Fruit fly (Drosophila melanogaster): ENCODE data around the gene Sps2.

Gene Sps2

dm6 chr2L:10364229-10364628 is 21.8 kb downstream of the Sps2 start, which contains the start of gene lft:
Gene lft, plus strand, starts transcription at chr2L:10364471.
- TF ChIP-seq ttk (optimal IDR thresholded peaks at IDR 0.05) (no peak), Myc (optimal IDR thresholded peaks at IDR 0.05) (no peak), h (optimal IDR thresholded peaks at IDR 0.05) (no peak), insv (optimal IDR thresholded peaks at IDR 0.05) (no peak), Sin3A (optimal IDR thresholded peaks at IDR 0.05) (no peak), psq (optimal IDR thresholded peaks at IDR 0.05) (no peak)

- TF ChIP-seq h (optimal IDR thresholded peaks at IDR 0.05), result no peak
- TF ChIP-seq Myc (optimal IDR thresholded peaks at IDR 0.05), result no peak
- TF ChIP-seq ttk (optimal IDR thresholded peaks at IDR 0.05), result no peak
- no peak for TF ChIP-seq Sin3A (optimal IDR thresholded peaks at IDR 0.05)
- no peak for TF ChIP-seq psq (optimal IDR thresholded peaks at IDR 0.05)
- TF ChIP-seq insv (optimal IDR thresholded peaks at IDR 0.05), result no peak
Measured at dm6 chr2L:10366525-10366924, 24.1 kb downstream of the Sps2 start, which contains the start of gene CG5056. Gene CG5056, plus strand, starts transcription at chr2L:10366692.

- no peak for TF ChIP-seq insv (optimal IDR thresholded peaks at IDR 0.05)
- TF ChIP-seq ttk (optimal IDR thresholded peaks at IDR 0.05), result no peak
- no peak for TF ChIP-seq Sin3A (optimal IDR thresholded peaks at IDR 0.05)
- TF ChIP-seq psq (optimal IDR thresholded peaks at IDR 0.05), result no peak
- TF ChIP-seq Myc (optimal IDR thresholded peaks at IDR 0.05), result no peak
- TF ChIP-seq h (optimal IDR thresholded peaks at IDR 0.05), result no peak
Measured at dm6 chr2L:10372297-10372696, 29.9 kb downstream of the Sps2 start.

dm6 chr2L:10373605-10374269 is 31.3 kb downstream of the Sps2 start, which contains the start of gene rho-5:
Gene rho-5, minus strand, starts transcription at chr2L:10373900.
- no peak for TF ChIP-seq h (optimal IDR thresholded peaks at IDR 0.05)
- no peak for TF ChIP-seq ttk (optimal IDR thresholded peaks at IDR 0.05)
- no peak for TF ChIP-seq insv (optimal IDR thresholded peaks at IDR 0.05)
- TF ChIP-seq Sin3A (optimal IDR thresholded peaks at IDR 0.05), result no peak
- TF ChIP-seq Myc (optimal IDR thresholded peaks at IDR 0.05), result no peak
- TF ChIP-seq psq (optimal IDR thresholded peaks at IDR 0.05), result no peak

- TF ChIP-seq Myc (optimal IDR thresholded peaks at IDR 0.05), result no peak
- no peak for TF ChIP-seq h (optimal IDR thresholded peaks at IDR 0.05)
- no peak for TF ChIP-seq Sin3A (optimal IDR thresholded peaks at IDR 0.05)
- TF ChIP-seq psq (optimal IDR thresholded peaks at IDR 0.05), result no peak
- no peak for TF ChIP-seq insv (optimal IDR thresholded peaks at IDR 0.05)
- no peak for TF ChIP-seq ttk (optimal IDR thresholded peaks at IDR 0.05)
Measured at dm6 chr2L:10375464-10376236, 33.3 kb downstream of the Sps2 start, which contains the start of the genes CG33303 and dpr19. Gene CG33303, minus strand, starts transcription at chr2L:10375757. Gene dpr19, plus strand, starts transcription at chr2L:10376168.

dm6 chr2L:10376276-10376675 is 33.9 kb downstream of the Sps2 start:
- TF ChIP-seq ttk (optimal IDR thresholded peaks at IDR 0.05) (no peak), Myc (optimal IDR thresholded peaks at IDR 0.05) (no peak), Sin3A (optimal IDR thresholded peaks at IDR 0.05) (no peak), psq (optimal IDR thresholded peaks at IDR 0.05) (no peak)

- no peak for TF ChIP-seq insv (optimal IDR thresholded peaks at IDR 0.05)
- no peak for TF ChIP-seq h (optimal IDR thresholded peaks at IDR 0.05)
- TF ChIP-seq ttk (optimal IDR thresholded peaks at IDR 0.05), result no peak
- no peak for TF ChIP-seq psq (optimal IDR thresholded peaks at IDR 0.05)
- no peak for TF ChIP-seq Myc (optimal IDR thresholded peaks at IDR 0.05)
- no peak for TF ChIP-seq Sin3A (optimal IDR thresholded peaks at IDR 0.05)
Measured at dm6 chr2L:10378631-10379030, 36.2 kb downstream of the Sps2 start.

dm6 chr2L:10379865-10380264 is 37.5 kb downstream of the Sps2 start, which contains the start of gene gny:
Gene gny, plus strand, starts transcription at chr2L:10380103.
- TF ChIP-seq insv (optimal IDR thresholded peaks at IDR 0.05) (no peak), ttk (optimal IDR thresholded peaks at IDR 0.05) (no peak), Sin3A (optimal IDR thresholded peaks at IDR 0.05) (no peak)

dm6 chr2L:10381890-10382450 is 39.6 kb downstream of the Sps2 start, which contains the start of gene CG5096:
Gene CG5096, plus strand, starts transcription at chr2L:10382263.
- TF ChIP-seq ttk (optimal IDR thresholded peaks at IDR 0.05), result no peak
- TF ChIP-seq h (optimal IDR thresholded peaks at IDR 0.05), result no peak
- TF ChIP-seq psq (optimal IDR thresholded peaks at IDR 0.05), result no peak
- no peak for TF ChIP-seq Myc (optimal IDR thresholded peaks at IDR 0.05)
- TF ChIP-seq insv (optimal IDR thresholded peaks at IDR 0.05), result no peak
- TF ChIP-seq Sin3A (optimal IDR thresholded peaks at IDR 0.05), result no peak

dm6 chr2L:10386208-10386805 is 43.9 kb downstream of the Sps2 start, which contains the start of the genes Cdk1 and mRpS7:
Gene Cdk1, minus strand, starts transcription at chr2L:10386262.
Gene mRpS7, plus strand, starts transcription at chr2L:10386662.
- TF ChIP-seq ttk (optimal IDR thresholded peaks at IDR 0.05), result no peak
- TF ChIP-seq Myc (optimal IDR thresholded peaks at IDR 0.05), result no peak
- no peak for TF ChIP-seq h (optimal IDR thresholded peaks at IDR 0.05)
- TF ChIP-seq Sin3A (optimal IDR thresholded peaks at IDR 0.05), result no peak
- no peak for TF ChIP-seq insv (optimal IDR thresholded peaks at IDR 0.05)
- no peak for TF ChIP-seq psq (optimal IDR thresholded peaks at IDR 0.05)

- TF ChIP-seq h (optimal IDR thresholded peaks at IDR 0.05) (no peak), insv (optimal IDR thresholded peaks at IDR 0.05) (no peak), psq (optimal IDR thresholded peaks at IDR 0.05) (no peak), Sin3A (optimal IDR thresholded peaks at IDR 0.05) (no peak), Myc (optimal IDR thresholded peaks at IDR 0.05) (no peak), ttk (optimal IDR thresholded peaks at IDR 0.05) (no peak)
Measured at dm6 chr2L:10386824-10387223, 44.4 kb downstream of the Sps2 start.
